Fruit fly (Drosophila melanogaster): Measurements from ENCODE around the gene rdgC.

DNA sequence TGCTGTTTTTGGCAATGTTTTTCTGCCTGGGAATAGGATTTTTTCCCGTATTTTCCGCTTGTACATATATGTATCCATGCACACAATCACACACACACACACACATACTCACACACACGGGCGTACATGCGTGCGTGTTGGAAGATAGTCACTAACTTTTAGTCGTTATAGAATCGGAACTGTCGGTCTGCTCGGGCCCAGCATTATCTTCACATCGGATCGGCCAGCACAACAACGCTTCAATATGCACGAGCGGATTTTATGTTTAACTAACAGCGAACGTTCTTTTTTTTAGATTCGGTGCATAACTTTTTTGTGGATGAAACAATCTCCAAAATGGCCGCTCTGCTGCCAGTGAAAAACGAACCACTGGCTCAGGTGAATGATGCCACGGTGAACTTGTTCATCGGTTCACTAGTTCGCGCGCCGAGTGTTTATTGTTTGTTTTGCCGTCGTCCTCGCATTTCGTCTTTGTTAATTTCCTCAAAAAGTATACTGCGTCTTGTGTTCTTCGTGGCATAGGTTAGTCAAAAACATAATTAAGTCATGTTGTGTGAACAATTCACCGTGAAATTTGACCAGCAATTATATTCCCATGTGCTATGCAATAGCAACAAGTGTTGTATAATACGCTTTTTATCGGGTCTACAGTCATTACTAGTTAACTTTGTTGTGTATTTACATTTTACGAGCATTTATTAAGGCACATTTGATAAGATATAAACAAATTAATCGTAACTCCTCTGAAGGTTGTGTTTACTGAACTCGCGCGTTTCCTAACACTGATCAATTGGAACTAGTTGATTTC lies 6.5 kb upstream of the rdgC start, which contains the start of the genes CG6951 and CG17233:
- TF ChIP-seq CG7045 (GFP tag; optimal IDR thresholded peaks at IDR 0.05) (no peak), CG12768 (GFP tag; optimal IDR thresholded peaks at IDR 0.05) (no peak), kay (GFP tag; ENCODE audit: borderline replicate concordance) (no peak), ovo (GFP tag; optimal IDR thresholded peaks at IDR 0.05) (no peak), CG1620 (GFP tag; optimal IDR thresholded peaks at IDR 0.05) (no peak), CG14711 (tag; optimal IDR thresholded peaks at IDR 0.05) (no peak), pad (GFP tag; optimal IDR thresholded peaks at IDR 0.05) (no peak), Hr96 (GFP tag; optimal IDR thresholded peaks at IDR 0.05) (peak; percentile 34), CG33017 (tag; optimal IDR thresholded peaks at IDR 0.05) (no peak), Mnt (GFP tag; optimal IDR thresholded peaks at IDR 0.05) (peak; percentile 38), cnc (optimal IDR thresholded peaks at IDR 0.05) (no peak), CG11617 (GFP tag; optimal IDR thresholded peaks at IDR 0.05) (no peak), cic (GFP tag; optimal IDR thresholded peaks at IDR 0.05) (no peak), CG7101 (tag; optimal IDR thresholded peaks at IDR 0.05) (no peak)

Measured in whole organism, adult.